Worm (Caenorhabditis elegans): ENCODE measurements around the gene F09E5.12.

F09E5.12 gene

DNA sequence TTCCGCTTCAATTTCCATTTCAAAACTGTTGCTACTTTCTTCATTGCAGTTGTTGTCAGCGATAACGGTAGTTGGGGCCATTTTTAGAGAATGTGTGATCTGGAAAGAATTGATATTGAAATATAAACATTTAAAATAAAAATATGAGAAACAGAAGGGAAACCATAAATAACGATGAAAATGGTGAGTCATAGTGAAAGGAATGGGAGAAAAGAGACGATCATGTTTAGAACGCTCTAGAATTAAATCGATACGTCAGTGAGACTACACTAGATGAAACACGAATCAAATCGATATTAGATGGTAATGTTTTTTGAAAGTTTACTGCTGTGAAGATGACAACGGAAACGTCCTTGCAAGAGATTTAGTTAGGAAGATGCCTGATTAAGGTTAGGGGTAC, 38.4 kb upstream of the F09E5.12 start, which contains the start of the genes EEED8.12 and EEED8.4:
Gene EEED8.12, minus strand, starts transcription at position 101 of the 400 bp plus-strand sequence.
Gene EEED8.4, plus strand, starts transcription at position 396 of the 400 bp plus-strand sequence.
- no peak for TF ChIP-seq T20F7.1 (GFP tag; optimal IDR thresholded peaks at IDR 0.05)
- no peak for TF ChIP-seq hmg-1.1 (GFP tag; IDR thresholded peaks at IDR 0.05)
- no peak for TF ChIP-seq mep-1 (tag; optimal IDR thresholded peaks at IDR 0.05)
- no peak for TF ChIP-seq attf-4 (tag; optimal IDR thresholded peaks at IDR 0.05)
- no peak for TF ChIP-seq R02D3.7 (tag; optimal IDR thresholded peaks at IDR 0.05)
- no peak for TF ChIP-seq ces-1 (GFP tag; optimal IDR thresholded peaks at IDR 0.05)
- TF ChIP-seq pqm-1 (tag; optimal IDR thresholded peaks at IDR 0.05) = no peak
- no peak for TF ChIP-seq ZK337.2 (GFP tag; IDR thresholded peaks at IDR 0.05)
- no peak for TF ChIP-seq Y48G9A.11 (GFP tag; IDR thresholded peaks at IDR 0.05)
- no peak for TF ChIP-seq T26A8.4 (GFP tag; IDR thresholded peaks at IDR 0.05)
- TF ChIP-seq F37D6.2 (tag; optimal IDR thresholded peaks at IDR 0.05) = no peak
- TF ChIP-seq F10B5.3 (tag; optimal IDR thresholded peaks at IDR 0.05) = no peak
- no peak for TF ChIP-seq nhr-102 (tag; optimal IDR thresholded peaks at IDR 0.05)
- TF ChIP-seq nhr-77 (tag; optimal IDR thresholded peaks at IDR 0.05) = no peak
- TF ChIP-seq nhr-42 (GFP tag; IDR thresholded peaks at IDR 0.05) = no peak
- TF ChIP-seq arid-1 (GFP tag; conservative IDR thresholded peaks at IDR 0.05) = no peak
- TF ChIP-seq D1046.2 (GFP tag; IDR thresholded peaks at IDR 0.05) = no peak
- TF ChIP-seq jun-1 (tag; optimal IDR thresholded peaks at IDR 0.05) = no peak
- TF ChIP-seq nhr-111 (GFP tag; optimal IDR thresholded peaks at IDR 0.05) = no peak
- TF ChIP-seq nhr-237 (tag; optimal IDR thresholded peaks at IDR 0.05) = no peak

DNA sequence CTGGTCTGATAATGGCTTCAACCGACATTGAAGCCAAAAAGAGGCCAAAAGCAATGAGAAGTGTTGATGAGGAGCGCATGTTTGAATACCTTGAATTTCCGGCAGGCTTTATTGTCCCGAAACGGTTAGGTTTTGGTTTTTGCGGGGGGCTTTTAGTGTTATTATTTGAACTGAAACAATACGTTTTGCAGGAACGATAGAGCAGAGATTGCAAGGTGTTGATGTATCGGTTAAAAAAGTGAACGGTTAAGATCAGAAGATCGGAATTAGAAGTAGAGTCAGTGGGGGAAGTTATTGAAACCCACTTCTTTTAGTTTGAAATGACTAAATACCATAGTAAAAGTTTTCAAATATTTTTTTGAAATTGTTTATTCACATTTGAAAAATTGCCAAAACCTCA, 37.0 kb upstream of the F09E5.12 start, which contains the start of gene clec-141:
Gene clec-141, minus strand, starts transcription at position 101 of the 400 bp plus-strand sequence.
- no peak for TF ChIP-seq zip-2 (tag; optimal IDR thresholded peaks at IDR 0.05)

DNA sequence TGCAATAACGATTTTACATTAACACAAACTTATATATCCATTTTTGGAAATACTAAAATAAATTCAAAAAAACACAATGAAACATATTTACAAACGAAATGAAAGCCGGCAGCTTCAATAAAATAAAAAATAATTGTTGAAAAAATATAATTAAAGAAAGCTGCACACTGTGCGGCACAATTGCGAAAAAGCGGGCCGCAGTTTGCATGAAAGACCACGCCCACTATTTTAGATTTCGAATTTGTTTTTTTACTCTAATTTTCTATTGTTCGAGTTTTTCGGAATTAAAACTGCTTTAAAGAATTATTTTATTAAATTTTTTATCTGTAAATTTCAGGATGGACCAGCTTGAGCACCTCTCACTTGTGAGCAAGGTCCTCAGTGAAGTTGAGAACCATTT, 28.7 kb upstream of the F09E5.12 start, which contains the start of gene mog-5:
Gene mog-5, plus strand, starts transcription at position 338 of the 400 bp plus-strand sequence.
- TF ChIP-seq ces-1 (GFP tag; optimal IDR thresholded peaks at IDR 0.05) (no peak), jun-1 (tag; optimal IDR thresholded peaks at IDR 0.05) (no peak), mxl-2 (GFP tag; conservative IDR thresholded peaks at IDR 0.05) (no peak), mes-2 (tag; optimal IDR thresholded peaks at IDR 0.05; ENCODE audit: poor library complexity, severe bottlenecking) (peak; percentile 77), Y75B8A.6 (GFP tag; IDR thresholded peaks at IDR 0.05) (no peak), madf-9 (GFP tag; conservative IDR thresholded peaks at IDR 0.05) (no peak), ceh-28 (tag; optimal IDR thresholded peaks at IDR 0.05) (no peak), snpc-4 (tag; optimal IDR thresholded peaks at IDR 0.05) (no peak), lir-3 (tag; optimal IDR thresholded peaks at IDR 0.05) (no peak), egl-27 (tag; optimal IDR thresholded peaks at IDR 0.05) (no peak), daf-12 (tag; optimal IDR thresholded peaks at IDR 0.05) (no peak), zag-1 (tag; optimal IDR thresholded peaks at IDR 0.05) (no peak), ztf-7 (tag; optimal IDR thresholded peaks at IDR 0.05) (no peak), mxl-3 (GFP tag; optimal IDR thresholded peaks at IDR 0.05) (no peak), nhr-77 (tag; optimal IDR thresholded peaks at IDR 0.05) (no peak), Y48G9A.11 (GFP tag; IDR thresholded peaks at IDR 0.05) (no peak), lsy-2 (tag; optimal IDR thresholded peaks at IDR 0.05) (no peak), nhr-25 (tag; optimal IDR thresholded peaks at IDR 0.05; ENCODE audit: borderline replicate concordance, insufficient read depth) (no peak), attf-4 (tag; optimal IDR thresholded peaks at IDR 0.05) (no peak), ama-1 (optimal IDR thresholded peaks at IDR 0.05) (no peak), lin-1 (GFP tag; IDR thresholded peaks at IDR 0.05) (no peak), T20F7.1 (GFP tag; optimal IDR thresholded peaks at IDR 0.05) (no peak), lin-29 (GFP tag; IDR thresholded peaks at IDR 0.05) (no peak), aly-2 (tag; optimal IDR thresholded peaks at IDR 0.05) (no peak), dve-1 (tag; optimal IDR thresholded peaks at IDR 0.05; ENCODE audit: insufficient read depth) (no peak), saeg-2 (GFP tag; IDR thresholded peaks at IDR 0.05) (no peak), sdz-12 (GFP tag; optimal IDR thresholded peaks at IDR 0.05) (no peak), ctbp-1 (GFP tag; IDR thresholded peaks at IDR 0.05) (no peak), daf-16 (GFP tag; optimal IDR thresholded peaks at IDR 0.05) (no peak), daf-16 (tag; optimal IDR thresholded peaks at IDR 0.05) (no peak), zip-2 (tag; optimal IDR thresholded peaks at IDR 0.05) (no peak), hlh-30 (tag; optimal IDR thresholded peaks at IDR 0.05; ENCODE audit: insufficient read depth) (peak; percentile 23), nhr-6 (tag; optimal IDR thresholded peaks at IDR 0.05) (no peak), skn-1 (tag; optimal IDR thresholded peaks at IDR 0.05) (no peak), dpl-1 (GFP tag; optimal IDR thresholded peaks at IDR 0.05) (peak; percentile 26)
